Worm (Caenorhabditis elegans): ENCODE data around the gene dex-1.
A peak's percentile ranks its signal among the peaks of the same experiment; 100 is the strongest.

ce11 chrIII:5554884-5555500 is 29.1 kb downstream of the dex-1 start, which contains the start of the genes nmad-1 and hach-1:
- TF ChIP-seq sptf-1 (tag; optimal IDR thresholded peaks at IDR 0.05) (peak; percentile 98), elt-3 (tag; optimal IDR thresholded peaks at IDR 0.05) (no peak), mab-5 (tag; optimal IDR thresholded peaks at IDR 0.05) (peak; percentile 56), unc-39 (tag; optimal IDR thresholded peaks at IDR 0.05) (no peak)

Data from whole organism, mixed stage, embryonic.